Fruit fly (Drosophila melanogaster) whole organism, embryonic: ENCODE data around the gene CG18213.

Source experiments
- Ada2b ChIP-seq: fragments of 200-800 bp; sonication (Bioruptor generic); IDR thresholded peaks from 2 replicates; pipeline ENCODE4 v1.3.6; 2022; ENCODE audit warnings: missing biosample characterization, missing genetic modification characterization
- Atf3 ChIP-seq: fragments of 200-800 bp; sonication (Bioruptor generic); optimal IDR thresholded peaks from 3 replicates; lab custom pipeline; 2016; ENCODE audit warnings: missing biosample characterization, missing genetic modification characterization
- Bgb ChIP-seq: fragments of 200-800 bp; sonication (Bioruptor generic); IDR thresholded peaks from 2 replicates; pipeline ENCODE4 v1.3.6; 2022; ENCODE audit warnings: missing biosample characterization, missing genetic modification characterization; ENCODE audit not compliant: partially characterized antibody
- CG10147 ChIP-seq: fragments of 200-800 bp; sonication (Bioruptor generic); optimal IDR thresholded peaks from 2 replicates; lab custom pipeline; 2019; ENCODE audit warnings: missing biosample characterization, mild to moderate bottlenecking, missing genetic modification characterization, moderate library complexity
- CG10979 ChIP-seq: fragments of 200-800 bp; sonication (Bioruptor generic); optimal IDR thresholded peaks from 2 replicates; lab custom pipeline; 2018; ENCODE audit warnings: missing biosample characterization, mild to moderate bottlenecking, missing genetic modification characterization, moderate library complexity
- CG11398 ChIP-seq: fragments of 200-800 bp; sonication (Bioruptor generic); optimal IDR thresholded peaks from 2 replicates; lab custom pipeline; 2016; ENCODE audit warnings: missing biosample characterization, missing genetic modification characterization
- CG12236 ChIP-seq: fragments of 200-800 bp; sonication (Bioruptor generic); optimal IDR thresholded peaks from 2 replicates; lab custom pipeline; 2016; ENCODE audit warnings: missing biosample characterization, missing genetic modification characterization
- CG12942 ChIP-seq: fragments of 200-800 bp; sonication (Bioruptor generic); optimal IDR thresholded peaks from 3 replicates; lab custom pipeline; 2016; ENCODE audit warnings: missing biosample characterization, missing genetic modification characterization
- CG14710 ChIP-seq: fragments of 200-800 bp; sonication (Bioruptor generic); optimal IDR thresholded peaks from 3 replicates; lab custom pipeline; 2019; ENCODE audit warnings: missing biosample characterization, mild to moderate bottlenecking, missing genetic modification characterization, moderate library complexity
- CG15011 ChIP-seq: fragments of 200-800 bp; sonication (Bioruptor generic); optimal IDR thresholded peaks from 3 replicates; lab custom pipeline; 2018; ENCODE audit warnings: missing biosample characterization, mild to moderate bottlenecking, missing genetic modification characterization
- CG15696 ChIP-seq: fragments of 200-800 bp; sonication (Bioruptor generic); optimal IDR thresholded peaks from 2 replicates; lab custom pipeline; 2019; ENCODE audit warnings: missing biosample characterization, mild to moderate bottlenecking, missing genetic modification characterization, moderate library complexity
- CG17186 ChIP-seq: fragments of 200-800 bp; sonication (Bioruptor generic); optimal IDR thresholded peaks from 3 replicates; lab custom pipeline; 2017; ENCODE audit warnings: missing biosample characterization, missing genetic modification reagents, missing genetic modification characterization
- CG17802 ChIP-seq: fragments of 200-800 bp; sonication (Bioruptor generic); optimal IDR thresholded peaks from 2 replicates; lab custom pipeline; 2018; ENCODE audit warnings: missing biosample characterization, mild to moderate bottlenecking, missing genetic modification characterization, moderate library complexity
- CG18476 ChIP-seq: fragments of 200-800 bp; sonication (Bioruptor generic); optimal IDR thresholded peaks from 2 replicates; lab custom pipeline; 2016; ENCODE audit warnings: missing biosample characterization, mild to moderate bottlenecking, missing genetic modification characterization
- CG18599 ChIP-seq: fragments of 200-800 bp; sonication (Bioruptor generic); optimal IDR thresholded peaks from 3 replicates; lab custom pipeline; 2017; ENCODE audit warnings: missing biosample characterization, missing genetic modification characterization, mild to moderate bottlenecking, moderate library complexity, missing genetic modification reagents
- CG32772 ChIP-seq: fragments of 200-800 bp; sonication (Bioruptor generic); IDR thresholded peaks from 2 replicates; pipeline ENCODE4 v1.3.6; 2022; ENCODE audit warnings: missing biosample characterization, missing genetic modification characterization
- CG3847 ChIP-seq: fragments of 200-800 bp; sonication (Bioruptor generic); IDR thresholded peaks from 2 replicates; pipeline ENCODE4 v1.3.6; 2022; ENCODE audit warnings: missing biosample characterization, missing genetic modification characterization
- CG42726 ChIP-seq: fragments of 200-800 bp; sonication (Bioruptor generic); IDR thresholded peaks from 2 replicates; pipeline ENCODE4 v1.3.6; 2022; ENCODE audit warnings: missing biosample characterization, missing genetic modification characterization; ENCODE audit not compliant: partially characterized antibody
- CG4404 ChIP-seq: fragments of 200-800 bp; sonication (Bioruptor generic); IDR thresholded peaks from 2 replicates; pipeline ENCODE4 v1.3.6; 2022; ENCODE audit warnings: missing biosample characterization, missing genetic modification characterization
- CG4424 ChIP-seq: fragments of 200-800 bp; sonication (Bioruptor generic); optimal IDR thresholded peaks from 3 replicates; lab custom pipeline; 2016; ENCODE audit warnings: missing biosample characterization, missing genetic modification characterization
- CG4707 ChIP-seq: fragments of 200-800 bp; sonication (Bioruptor generic); optimal IDR thresholded peaks from 2 replicates; lab custom pipeline; 2018; ENCODE audit warnings: missing biosample characterization, mild to moderate bottlenecking, missing genetic modification characterization, moderate library complexity
- CG8388 ChIP-seq: fragments of 200-800 bp; sonication (Bioruptor generic); optimal IDR thresholded peaks from 2 replicates; lab custom pipeline; 2019; ENCODE audit warnings: missing biosample characterization, mild to moderate bottlenecking, missing genetic modification characterization, moderate library complexity
- CG8944 ChIP-seq: fragments of 200-800 bp; sonication (Bioruptor generic); optimal IDR thresholded peaks from 3 replicates; lab custom pipeline; 2016; ENCODE audit warnings: missing biosample characterization, missing genetic modification characterization
- CHES-1-like ChIP-seq: fragments of 200-800 bp; sonication (Bioruptor generic); optimal IDR thresholded peaks from 2 replicates; lab custom pipeline; 2016; ENCODE audit warnings: missing biosample characterization, missing genetic modification characterization
- Dfd ChIP-seq, 2 experiments: fragments of >200 bp; optimal IDR thresholded peaks; 2 replicates each; lab custom pipeline; 2017; ENCODE audit warnings: missing biosample characterization in 2 of 2, missing genetic modification characterization in 2 of 2
- Dip2 ChIP-seq: fragments of 200-800 bp; sonication (Bioruptor generic); IDR thresholded peaks from 2 replicates; pipeline ENCODE4 v1.3.6; 2022; ENCODE audit warnings: missing biosample characterization, missing genetic modification characterization
- HmgZ ChIP-seq: fragments of 200-800 bp; sonication (Bioruptor generic); optimal IDR thresholded peaks from 2 replicates; lab custom pipeline; 2018; ENCODE audit warnings: missing biosample characterization, mild to moderate bottlenecking, missing genetic modification characterization
- Lim3 ChIP-seq: fragments of 200-800 bp; sonication (Bioruptor generic); IDR thresholded peaks from 2 replicates; pipeline ENCODE4 v1.3.6; 2022; ENCODE audit warnings: missing biosample characterization, missing genetic modification characterization
- Lpt ChIP-seq: fragments of >200 bp; optimal IDR thresholded peaks from 2 replicates; lab custom pipeline; 2018; ENCODE audit warnings: missing biosample characterization, missing genetic modification characterization
- Med ChIP-seq: fragments of 200-800 bp; sonication (Bioruptor generic); peaks from one replicate; lab custom pipeline; 2016; ENCODE audit warnings: missing biosample characterization, missing genetic modification characterization, mild to moderate bottlenecking, inconsistent platforms, moderate library complexity
- Opbp ChIP-seq: fragments of 200-800 bp; sonication (Bioruptor generic); IDR thresholded peaks from 3 replicates; pipeline ENCODE4 v1.3.6; 2022; ENCODE audit warnings: missing biosample characterization, missing genetic modification characterization; ENCODE audit not compliant: partially characterized antibody
- Sin3A ChIP-seq: fragments of >200 bp; optimal IDR thresholded peaks from 2 replicates; lab custom pipeline; 2018
- Sry-δ ChIP-seq: fragments of 200-800 bp; sonication (Bioruptor generic); optimal IDR thresholded peaks from 2 replicates; lab custom pipeline; 2016; ENCODE audit warnings: missing biosample characterization, missing genetic modification characterization
- Trl ChIP-seq, 3 experiments: fragments of >200 bp in 2 of 3; fragments of 200-800 bp in 1 of 3; sonication (Bioruptor generic) in 1 of 3; optimal IDR thresholded peaks; 2 replicates in 1 of 3; 3 replicates in 2 of 3; lab custom pipeline; 2016 to 2017; ENCODE audit warnings: missing biosample characterization in 1 of 3, missing genetic modification characterization in 1 of 3
- bowl ChIP-seq: fragments of 200-800 bp; sonication (Bioruptor generic); IDR thresholded peaks from 2 replicates; pipeline ENCODE4 v1.3.6; 2022; ENCODE audit warnings: missing biosample characterization, missing genetic modification characterization
- cg ChIP-seq: fragments of 200-800 bp; sonication (Bioruptor generic); optimal IDR thresholded peaks from 3 replicates; lab custom pipeline; 2019; ENCODE audit warnings: missing biosample characterization, mild to moderate bottlenecking, missing genetic modification characterization, moderate library complexity
- chn ChIP-seq: fragments of 200-800 bp; sonication (Bioruptor generic); optimal IDR thresholded peaks from 2 replicates; lab custom pipeline; 2016; ENCODE audit warnings: missing biosample characterization, missing genetic modification characterization
- emc ChIP-seq: fragments of 200-800 bp; sonication (Bioruptor generic); optimal IDR thresholded peaks from 2 replicates; lab custom pipeline; 2016; ENCODE audit warnings: missing biosample characterization, missing genetic modification characterization
- en ChIP-seq: fragments of 200-800 bp; sonication (Bioruptor generic); optimal IDR thresholded peaks from 2 replicates; lab custom pipeline; 2016; ENCODE audit warnings: missing biosample characterization, missing genetic modification characterization
- ewg ChIP-seq: fragments of 200-800 bp; sonication (Bioruptor generic); optimal IDR thresholded peaks from 3 replicates; lab custom pipeline; 2017; ENCODE audit warnings: mild to moderate bottlenecking, missing biosample characterization, missing genetic modification reagents, missing genetic modification characterization
- gsb ChIP-seq: fragments of 200-800 bp; sonication (Bioruptor generic); IDR thresholded peaks from 2 replicates; pipeline ENCODE4 v1.3.6; 2022; ENCODE audit warnings: missing biosample characterization, missing genetic modification characterization
- h ChIP-seq: fragments of >200 bp; optimal IDR thresholded peaks from 2 replicates; lab custom pipeline; 2017
- lola ChIP-seq, 3 experiments: fragments of >200 bp in 2 of 3; fragments of 200-800 bp in 1 of 3; sonication (Bioruptor generic) in 1 of 3; optimal IDR thresholded peaks; 2 replicates each; lab custom pipeline; 2017 to 2019; ENCODE audit warnings: missing biosample characterization in 3 of 3, missing genetic modification characterization in 3 of 3, mild to moderate bottlenecking in 1 of 3, moderate library complexity in 1 of 3
- org-1 ChIP-seq: fragments of 200-800 bp; sonication (Bioruptor generic); optimal IDR thresholded peaks from 2 replicates; lab custom pipeline; 2017; ENCODE audit warnings: missing biosample characterization, missing genetic modification characterization
- pros ChIP-seq: fragments of 200-800 bp; sonication (Bioruptor generic); optimal IDR thresholded peaks from 3 replicates; lab custom pipeline; 2019; ENCODE audit warnings: missing biosample characterization, mild to moderate bottlenecking, missing genetic modification characterization, moderate library complexity
- schlank ChIP-seq: fragments of 200-800 bp; sonication (Bioruptor generic); optimal IDR thresholded peaks from 2 replicates; lab custom pipeline; 2018; ENCODE audit warnings: missing biosample characterization, mild to moderate bottlenecking, missing genetic modification characterization
- tgo ChIP-seq: fragments of 200-800 bp; sonication (Bioruptor generic); IDR thresholded peaks from 3 replicates; pipeline ENCODE4 v1.3.6; 2022; ENCODE audit warnings: missing biosample characterization, missing genetic modification characterization
- unpg ChIP-seq: fragments of 200-800 bp; sonication (Bioruptor generic); optimal IDR thresholded peaks from 3 replicates; lab custom pipeline; 2018; ENCODE audit warnings: missing biosample characterization, mild to moderate bottlenecking, missing genetic modification characterization, moderate library complexity
- vvl ChIP-seq: fragments of 200-800 bp; sonication (Bioruptor generic); IDR thresholded peaks from 2 replicates; pipeline ENCODE4 v1.3.6; 2022; ENCODE audit warnings: missing biosample characterization, missing genetic modification characterization
- yki ChIP-seq: fragments of >200 bp; optimal IDR thresholded peaks from 3 replicates; lab custom pipeline; 2018

CG18213 gene

DNA sequence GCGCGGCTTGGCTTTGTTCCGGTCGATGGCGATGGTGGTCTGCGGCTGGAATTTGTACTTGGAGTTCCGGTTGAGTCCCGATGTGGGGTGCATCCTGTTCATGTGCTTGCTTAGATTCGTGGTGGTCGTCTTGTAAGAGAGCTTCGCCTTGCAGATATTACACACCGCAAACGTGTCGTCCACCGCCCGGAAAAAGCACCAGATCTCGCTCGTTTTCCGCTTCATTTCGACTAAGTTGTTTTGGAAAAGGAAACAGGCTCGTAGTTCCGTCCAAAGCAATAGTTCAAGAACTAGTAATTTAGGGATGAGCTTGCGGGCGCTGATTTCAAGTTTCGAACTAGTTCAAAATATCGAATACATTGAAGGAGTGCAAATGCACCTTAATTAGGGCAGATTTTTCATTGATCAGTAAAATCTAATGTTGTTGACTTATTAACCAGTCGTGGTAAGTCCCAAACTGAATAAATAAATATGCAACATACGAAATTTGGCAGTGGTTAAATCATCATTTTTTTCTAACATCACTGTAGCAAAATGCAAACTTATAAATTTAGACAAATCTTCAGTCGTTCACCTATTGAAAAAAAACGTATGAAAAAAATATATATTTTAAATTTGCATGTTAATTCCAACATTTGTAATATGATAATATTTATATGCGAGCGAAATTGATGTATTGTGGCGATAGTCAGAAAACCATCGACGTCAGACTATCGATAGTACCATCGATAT lies 3.0 kb upstream of the CG18213 start, which contains the start of the genes bdwf and Patr-1 (continued):
- TF ChIP-seq vvl (GFP tag; lab: Robert Waterston, UW), result no peak
- TF ChIP-seq CG12236, result no peak
- TF ChIP-seq CG3847, result peak; percentile 25; the same call in 1 of the 2 replicates
- TF ChIP-seq yki (lab: Kevin White, UChicago), result no peak
- TF ChIP-seq CG32772 (GFP tag; lab: Robert Waterston, UW), result no peak
- no peak for TF ChIP-seq pros (GFP tag; lab: Kevin White, UChicago)
- no peak for TF ChIP-seq CG12942
- TF ChIP-seq en (GFP tag; lab: Kevin White, UChicago), result no peak
- peak; percentile 29 for TF ChIP-seq CG8944
- TF ChIP-seq schlank (tag; lab: Kevin White, UChicago), result no peak
- TF ChIP-seq CG4707, result no peak
- peak; percentile 89 for TF ChIP-seq Opbp (GFP tag; lab: Robert Waterston, UW)
- TF ChIP-seq unpg (GFP tag; lab: Kevin White, UChicago), result no peak
- TF ChIP-seq Lim3, result no peak
- no peak for TF ChIP-seq h
- TF ChIP-seq Sry-δ (GFP tag; lab: Kevin White, UChicago), result peak; percentile 85
- TF ChIP-seq ewg (GFP tag; lab: Kevin White, UChicago), result no peak
- TF ChIP-seq Sin3A (lab: Kevin White, UChicago), result peak; percentile 49
- no peak for TF ChIP-seq Atf3 (GFP tag; lab: Kevin White, UChicago)
- TF ChIP-seq Dfd (GFP tag; optimal IDR thresholded peaks at IDR 0.05; lab: Kevin White, UChicago), result no peak
- no peak for TF ChIP-seq CG18599 (GFP tag; lab: Kevin White, UChicago)
- TF ChIP-seq CG4404, result 0 out of 2 replicates have a peak, but pooled peaks have one; percentile 6
- peak; percentile 93 for TF ChIP-seq CG42726 (GFP tag; lab: Robert Waterston, UW)
- TF ChIP-seq emc, result no peak
- TF ChIP-seq CG11398 (GFP tag; lab: Kevin White, UChicago), result no peak
- no peak for TF ChIP-seq CHES-1-like (GFP tag; lab: Kevin White, UChicago)
- TF ChIP-seq org-1 (GFP tag; lab: Kevin White, UChicago), result no peak
- TF ChIP-seq CG17186 (GFP tag; lab: Kevin White, UChicago), result peak; percentile 46
- TF ChIP-seq cg, result no peak
- peak; percentile 17 for TF ChIP-seq CG18476 (GFP tag; lab: Kevin White, UChicago)
- TF ChIP-seq Med (GFP tag; lab: Kevin White, UChicago), result peak; percentile 73
- peak; percentile 69 for TF ChIP-seq CG14710 (tag; lab: Kevin White, UChicago)
- TF ChIP-seq HmgZ (tag; lab: Kevin White, UChicago), result no peak
- peak; percentile 89 for TF ChIP-seq Bgb (GFP tag; lab: Robert Waterston, UW)
- no peak for TF ChIP-seq gsb (GFP tag; lab: Robert Waterston, UW)
- TF ChIP-seq Lpt (GFP tag; lab: Kevin White, UChicago), result no peak
- TF ChIP-seq Ada2b (GFP tag; lab: Robert Waterston, UW), result no peak
- no peak for TF ChIP-seq CG15011
- no peak for TF ChIP-seq tgo (GFP tag; lab: Robert Waterston, UW)
- TF ChIP-seq Trl (optimal IDR thresholded peaks at IDR 0.05; lab: Kevin White, UChicago), result no peak
- TF ChIP-seq Trl (GFP tag; optimal IDR thresholded peaks at IDR 0.05; lab: Kevin White, UChicago), result no peak
- TF ChIP-seq CG8388 (GFP tag; lab: Kevin White, UChicago), result no peak
- no peak for TF ChIP-seq CG15696 (tag; lab: Kevin White, UChicago)
- TF ChIP-seq Dip2, result no peak
- TF ChIP-seq CG10979 (tag; lab: Kevin White, UChicago), result no peak
- TF ChIP-seq bowl (GFP tag; lab: Robert Waterston, UW), result no peak
- TF ChIP-seq CG4424 (GFP tag; lab: Kevin White, UChicago), result no peak
- peak in 1 of 3 experiments; percentile 36 for TF ChIP-seq lola (GFP tag; optimal IDR thresholded peaks at IDR 0.05; lab: Kevin White, UChicago)
- no peak for TF ChIP-seq chn (GFP tag; lab: Kevin White, UChicago)
- no peak for TF ChIP-seq CG10147 (GFP tag; lab: Kevin White, UChicago)
- no peak for TF ChIP-seq CG17802 (tag; lab: Kevin White, UChicago)
